Worm (Caenorhabditis elegans): ENCODE results near the gene nhr-96.

nhr-96 gene

ce11 chrV:2218803-2219202, 14.5 kb upstream of the nhr-96 start, which contains the start of gene nhr-56:
Gene nhr-56, plus strand, starts transcription at chrV:2219004.
- TF ChIP-seq nhr-6 (tag; optimal IDR thresholded peaks at IDR 0.05) = no peak
- TF ChIP-seq ztf-4 (tag; optimal IDR thresholded peaks at IDR 0.05) = no peak
- no peak for TF ChIP-seq ztf-1 (GFP tag; conservative IDR thresholded peaks at IDR 0.05)
- peak; percentile 71 for TF ChIP-seq fos-1 (tag; optimal IDR thresholded peaks at IDR 0.05)
- no peak for TF ChIP-seq mab-5 (tag; optimal IDR thresholded peaks at IDR 0.05)
- TF ChIP-seq blmp-1 (tag; optimal IDR thresholded peaks at IDR 0.05; ENCODE audit: insufficient read depth) = no peak
- peak in 1 of 2 experiments; percentile 47 for TF ChIP-seq lsy-2 (tag; optimal IDR thresholded peaks at IDR 0.05)
- TF ChIP-seq aly-2 (tag; optimal IDR thresholded peaks at IDR 0.05) = no peak
- peak; percentile 79 for TF ChIP-seq sma-9 (GFP tag; optimal IDR thresholded peaks at IDR 0.05)
- no peak for TF ChIP-seq sma-9 (tag; optimal IDR thresholded peaks at IDR 0.05)
- TF ChIP-seq sma-3 (GFP tag; optimal IDR thresholded peaks at IDR 0.05) = no peak
- no peak for TF ChIP-seq nhr-23 (tag; optimal IDR thresholded peaks at IDR 0.05)
- TF ChIP-seq nhr-129 (tag; optimal IDR thresholded peaks at IDR 0.05) = peak; percentile 63
- TF ChIP-seq crh-2 (tag; optimal IDR thresholded peaks at IDR 0.05) = peak; percentile 59
- no peak for TF ChIP-seq nhr-12 (tag; optimal IDR thresholded peaks at IDR 0.05)
- TF ChIP-seq peb-1 (tag; optimal IDR thresholded peaks at IDR 0.05) = no peak
- TF ChIP-seq nhr-25 (tag; optimal IDR thresholded peaks at IDR 0.05) = peak; percentile 31
- peak; percentile 25 for TF ChIP-seq F13H6.1 (tag; optimal IDR thresholded peaks at IDR 0.05)
- peak; percentile 67 for TF ChIP-seq gmeb-1 (tag; optimal IDR thresholded peaks at IDR 0.05)
- TF ChIP-seq ztf-11 (tag; optimal IDR thresholded peaks at IDR 0.05) = no peak
- TF ChIP-seq C34F6.9 (tag; optimal IDR thresholded peaks at IDR 0.05) = peak; percentile 26
- TF ChIP-seq elt-1 (tag; optimal IDR thresholded peaks at IDR 0.05) = no peak

- TF ChIP-seq mbf-1 (tag; optimal IDR thresholded peaks at IDR 0.05) = no peak
- no peak for TF ChIP-seq ZK546.5 (tag; optimal IDR thresholded peaks at IDR 0.05)
- TF ChIP-seq nhr-77 (tag; optimal IDR thresholded peaks at IDR 0.05) = no peak
- no peak for TF ChIP-seq blmp-1 (tag; optimal IDR thresholded peaks at IDR 0.05; ENCODE audit: insufficient read depth)
- TF ChIP-seq aly-2 (tag; optimal IDR thresholded peaks at IDR 0.05) = no peak
- TF ChIP-seq sem-4 (tag; optimal IDR thresholded peaks at IDR 0.05) = no peak
- TF ChIP-seq nhr-11 (tag; optimal IDR thresholded peaks at IDR 0.05) = no peak
- no peak for TF ChIP-seq snpc-4 (tag; optimal IDR thresholded peaks at IDR 0.05)
- no peak for TF ChIP-seq lin-13 (GFP tag; optimal IDR thresholded peaks at IDR 0.05)
- no peak for TF ChIP-seq crh-2 (tag; optimal IDR thresholded peaks at IDR 0.05)
- TF ChIP-seq elt-1 (tag; optimal IDR thresholded peaks at IDR 0.05) = no peak
- TF ChIP-seq nhr-6 (tag; optimal IDR thresholded peaks at IDR 0.05) = no peak
- no peak for TF ChIP-seq unc-62 (GFP tag; optimal IDR thresholded peaks at IDR 0.05)
- TF ChIP-seq nhr-21 (tag; optimal IDR thresholded peaks at IDR 0.05) = no peak
- TF ChIP-seq egl-27 (tag; optimal IDR thresholded peaks at IDR 0.05) = no peak
- no peak for TF ChIP-seq R02D3.7 (tag; optimal IDR thresholded peaks at IDR 0.05)
- TF ChIP-seq ztf-1 (GFP tag; conservative IDR thresholded peaks at IDR 0.05) = no peak
- no peak for TF ChIP-seq peb-1 (tag; optimal IDR thresholded peaks at IDR 0.05)
- no peak for TF ChIP-seq fos-1 (tag; optimal IDR thresholded peaks at IDR 0.05)
Measured at ce11 chrV:2221764-2222163, 11.5 kb upstream of the nhr-96 start, which contains the start of gene nhr-128. Gene nhr-128, plus strand, starts transcription at chrV:2222064.

DNA sequence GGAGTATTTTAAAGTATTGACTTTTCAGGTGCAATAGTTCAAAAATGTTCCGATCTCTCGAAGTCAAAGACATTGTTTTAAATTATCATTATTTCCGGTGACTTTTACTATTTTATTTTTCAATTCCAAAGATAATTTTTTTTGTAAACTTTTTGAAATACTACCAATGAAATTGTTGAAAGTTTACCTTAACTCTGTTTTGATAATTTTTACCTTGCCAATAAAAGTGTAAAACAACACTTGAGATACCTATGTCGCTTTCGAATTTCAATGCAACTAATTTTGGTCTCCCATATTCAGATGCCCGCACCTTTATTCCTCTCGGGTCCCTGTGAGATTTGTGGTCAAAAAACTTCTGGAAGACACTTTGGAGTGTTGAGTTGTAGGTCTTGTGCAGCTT, 8.1 kb upstream of the nhr-96 start, which contains the start of gene nhr-103:
Gene nhr-103 (plus strand): TSS at position 301 of the 400 bp plus-strand sequence.
- TF ChIP-seq nhr-129 (tag; optimal IDR thresholded peaks at IDR 0.05) = no peak
- TF ChIP-seq nhr-12 (tag; optimal IDR thresholded peaks at IDR 0.05) = no peak
- TF ChIP-seq elt-3 (tag; optimal IDR thresholded peaks at IDR 0.05) = no peak
- no peak for TF ChIP-seq ztf-4 (tag; optimal IDR thresholded peaks at IDR 0.05)
- no peak for TF ChIP-seq unc-55 (GFP tag; optimal IDR thresholded peaks at IDR 0.05)
- TF ChIP-seq skn-1 (tag; optimal IDR thresholded peaks at IDR 0.05) = no peak
- no peak for TF ChIP-seq unc-62 (GFP tag; optimal IDR thresholded peaks at IDR 0.05)
- TF ChIP-seq nhr-77 (tag; optimal IDR thresholded peaks at IDR 0.05) = no peak
- no peak for TF ChIP-seq sem-4 (tag; optimal IDR thresholded peaks at IDR 0.05)
- no peak for TF ChIP-seq nhr-237 (tag; optimal IDR thresholded peaks at IDR 0.05)
- no peak for TF ChIP-seq ztf-11 (tag; optimal IDR thresholded peaks at IDR 0.05)
- no peak for TF ChIP-seq lin-11 (tag; optimal IDR thresholded peaks at IDR 0.05)
- no peak for TF ChIP-seq nhr-6 (tag; optimal IDR thresholded peaks at IDR 0.05)
- TF ChIP-seq elt-1 (tag; optimal IDR thresholded peaks at IDR 0.05) = no peak
- no peak for TF ChIP-seq sma-3 (GFP tag; optimal IDR thresholded peaks at IDR 0.05)
- TF ChIP-seq snpc-4 (tag; optimal IDR thresholded peaks at IDR 0.05) = no peak
- no peak for TF ChIP-seq mab-5 (tag; optimal IDR thresholded peaks at IDR 0.05)
